Worm (Caenorhabditis elegans) whole organism, early embryonic: ENCODE measurements around the gene math-33.

Experiments
- F13C5.2 ChIP-seq: sonication (generic microtip); optimal IDR thresholded peaks from 2 replicates; lab custom pipeline; 2017; ENCODE audit warnings: mild to moderate bottlenecking, missing genetic modification characterization, inconsistent platforms, missing compliant biosample characterization
- aly-1 ChIP-seq: sonication (generic microtip); optimal IDR thresholded peaks from 2 replicates; lab custom pipeline; 2016; ENCODE audit warnings: missing genetic modification characterization, missing compliant biosample characterization
- ama-1 ChIP-seq: fragments of 150-350 bp; optimal IDR thresholded peaks from 2 replicates; lab custom pipeline; 2014
- ceh-13 ChIP-seq: fragments of 200-800 bp; sonication (Bioruptor generic); optimal IDR thresholded peaks from 2 replicates; lab custom pipeline; 2018; ENCODE audit warnings: mild to moderate bottlenecking, missing genetic modification characterization, missing compliant biosample characterization
- ceh-36 ChIP-seq: sonication (generic microtip); optimal IDR thresholded peaks from 2 replicates; lab custom pipeline; 2016; ENCODE audit warnings: missing genetic modification characterization, inconsistent platforms, missing compliant biosample characterization
- flt-1 ChIP-seq: fragments of 200-800 bp; sonication (Bioruptor generic); IDR thresholded peaks from 2 replicates; pipeline ENCODE4 v1.3.6; 2022; ENCODE audit warnings: missing genetic modification characterization, missing compliant biosample characterization
- hmbx-1 ChIP-seq: sonication (generic microtip); optimal IDR thresholded peaks from 2 replicates; lab custom pipeline; 2016; ENCODE audit warnings: mild to moderate bottlenecking, missing genetic modification characterization, missing compliant biosample characterization
- hmg-4 ChIP-seq: fragments of 200-800 bp; sonication (Bioruptor generic); optimal IDR thresholded peaks from 2 replicates; lab custom pipeline; 2018; ENCODE audit warnings: mild to moderate bottlenecking, missing genetic modification characterization, missing compliant biosample characterization
- hnd-1 ChIP-seq: sonication (generic microtip); optimal IDR thresholded peaks from 2 replicates; lab custom pipeline; 2016; ENCODE audit warnings: missing genetic modification characterization, missing compliant biosample characterization
- pes-1 ChIP-seq: fragments of 200-800 bp; sonication (Bioruptor generic); IDR thresholded peaks from 2 replicates; pipeline ENCODE4 v1.3.6; 2022; ENCODE audit warnings: missing genetic modification reagents, missing genetic modification characterization, missing compliant biosample characterization
- scrt-1 ChIP-seq: fragments of 200-800 bp; sonication (Bioruptor generic); IDR thresholded peaks from 2 replicates; pipeline ENCODE4 v1.3.6; 2022; ENCODE audit warnings: missing genetic modification characterization, missing compliant biosample characterization
- sea-1 ChIP-seq: fragments of 200-800 bp; sonication (Bioruptor generic); conservative IDR thresholded peaks from 2 replicates; pipeline ENCODE4 v1.3.6; 2022; ENCODE audit warnings: missing genetic modification characterization, missing compliant biosample characterization
- tbx-11 ChIP-seq: fragments of 200-800 bp; sonication (Bioruptor generic); IDR thresholded peaks from 2 replicates; pipeline ENCODE4 v1.3.6; 2022; ENCODE audit warnings: missing genetic modification characterization, missing compliant biosample characterization
- tra-4 ChIP-seq: sonication (generic microtip); optimal IDR thresholded peaks from 2 replicates; lab custom pipeline; 2017; ENCODE audit warnings: missing genetic modification characterization, missing compliant biosample characterization

- no peak for TF ChIP-seq ama-1 (lab: Kevin White, UChicago)
- TF ChIP-seq F13C5.2 (tag; lab: Kevin White, UChicago): no peak
- TF ChIP-seq hmbx-1 (tag; lab: Kevin White, UChicago): no peak
- no peak for TF ChIP-seq ceh-13 (GFP tag; lab: Kevin White, UChicago)
- TF ChIP-seq tbx-11 (GFP tag; lab: Robert Waterston, UW): no peak
- TF ChIP-seq hnd-1: no peak
- no peak for TF ChIP-seq sea-1 (GFP tag; lab: Robert Waterston, UW)
- TF ChIP-seq hmg-4: no peak
- no peak for TF ChIP-seq aly-1 (tag; lab: Kevin White, UChicago)
- no peak for TF ChIP-seq tra-4 (tag; lab: Kevin White, UChicago)
- TF ChIP-seq flt-1: no peak
- TF ChIP-seq scrt-1: no peak
- TF ChIP-seq pes-1: no peak
- TF ChIP-seq ceh-36 (tag; lab: Kevin White, UChicago): no peak
These were observed 26.6 kb downstream of the math-33 start for ce11 chrV:11140326-11140725.
